Fruit fly (Drosophila melanogaster) whole organism, larva: Measurements from ENCODE around the gene CCDC53.

Experiments used
- noc ChIP-seq: fragments of 200-800 bp; sonication (Bioruptor generic); optimal IDR thresholded peaks from 3 replicates; lab custom pipeline; 2019; ENCODE audit warnings: missing biosample characterization, mild to moderate bottlenecking, missing genetic modification characterization, moderate library complexity

CCDC53 gene

DNA sequence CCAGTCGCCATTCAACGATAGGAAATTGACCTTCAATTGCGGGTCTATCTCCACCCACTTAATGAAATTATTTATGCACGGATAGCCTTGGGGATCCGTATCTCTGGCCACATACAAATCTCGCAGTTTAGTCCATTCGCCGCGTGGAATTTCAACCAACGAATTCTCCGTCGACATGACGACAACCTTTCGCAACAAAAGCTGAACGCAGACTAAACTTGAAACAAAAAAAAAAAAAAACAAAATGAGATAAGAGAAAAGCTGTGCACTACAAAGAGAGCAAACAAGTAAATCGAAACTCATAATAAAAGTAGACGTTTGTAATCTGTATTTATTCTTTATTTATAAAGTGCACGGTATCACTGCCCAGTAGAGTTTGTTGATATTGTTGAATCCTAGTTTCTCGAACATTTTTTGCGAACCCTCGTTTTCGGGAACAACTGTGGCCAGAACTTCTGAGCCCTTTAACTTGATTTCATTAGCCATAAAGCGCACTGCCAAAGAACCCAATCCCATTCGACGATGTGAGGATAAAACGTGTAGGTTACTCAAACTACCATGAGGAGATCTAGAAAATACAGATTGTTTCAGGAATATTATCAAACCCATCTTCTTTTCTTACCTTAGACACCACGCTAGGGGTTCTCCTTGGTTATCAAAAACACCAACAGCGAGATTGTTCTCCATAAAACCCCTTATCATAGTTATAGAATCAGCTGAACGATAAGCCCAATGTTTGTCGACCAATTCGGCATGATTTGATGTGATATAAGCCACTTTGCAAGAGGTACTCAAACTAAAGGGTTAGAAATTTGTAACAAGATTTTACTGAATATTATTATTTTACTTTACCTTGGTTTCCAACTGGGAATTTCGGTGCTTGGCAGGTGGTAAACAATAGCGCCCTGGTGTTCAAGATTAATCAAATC lies 31.4 kb upstream of the CCDC53 start, which contains the start of gene CG12560:
TSS of gene CG12560 (minus strand) at position 195 of the 929 bp plus-strand sequence.
- TF ChIP-seq noc (tag; lab: Kevin White, UChicago): no peak

DNA sequence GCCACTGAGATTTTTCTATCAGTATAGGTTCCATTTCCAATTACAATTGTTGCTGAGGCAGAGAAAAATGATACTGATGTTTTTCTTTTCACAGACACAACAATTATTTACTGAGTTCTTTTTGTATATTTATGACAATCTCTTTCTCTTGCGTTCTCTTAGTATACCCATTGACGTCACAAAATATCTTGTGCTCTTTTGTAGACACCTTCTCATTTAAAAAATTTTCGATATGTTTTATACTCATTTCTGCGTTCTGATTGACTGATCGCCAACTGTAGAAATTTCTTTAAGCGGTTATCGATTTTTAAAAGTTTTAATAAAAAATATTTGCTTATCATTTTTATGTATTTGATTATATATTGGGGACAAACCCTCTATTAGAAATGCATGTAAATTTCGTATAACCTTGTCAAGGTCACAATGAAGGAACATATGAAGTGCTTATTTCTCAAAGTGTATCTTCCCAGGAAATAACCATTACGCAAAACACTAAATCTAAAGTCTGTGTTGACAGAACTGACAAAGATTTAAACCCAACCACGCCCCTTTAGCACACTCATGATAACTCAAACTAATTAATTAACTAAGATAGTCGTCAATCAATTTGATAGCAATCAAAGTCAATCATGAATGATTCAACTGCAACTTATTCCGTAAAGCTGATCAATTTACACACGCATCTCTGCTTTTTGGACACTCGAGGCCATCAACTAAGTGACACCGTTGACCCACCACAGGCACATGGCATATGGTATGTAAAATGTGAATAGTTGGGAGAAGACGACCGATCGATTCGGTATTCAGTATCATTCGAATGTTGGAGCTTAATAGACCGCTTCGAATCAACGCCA lies 30.1 kb upstream of the CCDC53 start, which contains the start of the genes Glyat and Tg:
TSS of gene Glyat (minus strand) at position 51 of the 854 bp plus-strand sequence.
TSS of gene Tg (plus strand) at position 804 of the 854 bp plus-strand sequence.
- no peak for TF ChIP-seq noc (tag; lab: Kevin White, UChicago)

DNA sequence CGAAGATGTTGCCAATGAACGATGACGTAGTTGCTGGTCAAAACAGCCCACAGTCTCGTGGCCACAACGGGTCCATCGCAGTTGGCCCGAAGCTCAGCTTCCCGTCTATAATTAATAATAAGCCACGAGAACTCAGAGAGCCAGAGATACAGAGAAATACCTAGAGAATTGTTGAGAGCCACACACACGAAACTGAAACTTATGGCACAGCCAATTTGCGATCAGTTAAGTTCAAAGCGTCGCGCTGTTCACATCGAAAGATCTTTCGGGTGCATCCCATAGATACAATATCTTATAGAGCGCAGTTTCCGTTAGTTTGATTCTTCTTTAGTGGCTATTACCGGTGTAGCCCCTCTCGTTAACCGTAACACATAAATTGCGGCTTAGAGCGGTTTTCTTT lies 28.4 kb upstream of the CCDC53 start:
- TF ChIP-seq noc (tag; lab: Kevin White, UChicago): no peak

DNA sequence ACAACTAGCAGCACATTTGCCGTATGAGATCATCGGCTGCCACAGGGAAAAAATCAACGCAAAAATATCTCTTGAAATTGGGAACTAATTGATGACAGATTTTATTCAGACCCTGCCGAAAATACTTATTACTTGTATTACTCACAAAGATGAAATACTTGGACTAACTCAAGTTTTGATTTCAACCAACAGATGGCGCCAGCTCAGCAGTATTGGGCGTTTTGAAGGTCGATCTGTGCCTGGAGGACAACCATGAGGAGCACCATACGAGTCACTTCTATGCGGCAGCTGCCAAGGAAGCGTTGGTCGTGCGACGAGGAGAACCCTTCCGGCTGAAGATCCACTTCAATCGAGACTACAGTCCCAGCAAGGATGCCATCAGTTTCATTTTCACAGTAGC lies 16.6 kb upstream of the CCDC53 start:
- no peak for TF ChIP-seq noc (tag; lab: Kevin White, UChicago)

DNA sequence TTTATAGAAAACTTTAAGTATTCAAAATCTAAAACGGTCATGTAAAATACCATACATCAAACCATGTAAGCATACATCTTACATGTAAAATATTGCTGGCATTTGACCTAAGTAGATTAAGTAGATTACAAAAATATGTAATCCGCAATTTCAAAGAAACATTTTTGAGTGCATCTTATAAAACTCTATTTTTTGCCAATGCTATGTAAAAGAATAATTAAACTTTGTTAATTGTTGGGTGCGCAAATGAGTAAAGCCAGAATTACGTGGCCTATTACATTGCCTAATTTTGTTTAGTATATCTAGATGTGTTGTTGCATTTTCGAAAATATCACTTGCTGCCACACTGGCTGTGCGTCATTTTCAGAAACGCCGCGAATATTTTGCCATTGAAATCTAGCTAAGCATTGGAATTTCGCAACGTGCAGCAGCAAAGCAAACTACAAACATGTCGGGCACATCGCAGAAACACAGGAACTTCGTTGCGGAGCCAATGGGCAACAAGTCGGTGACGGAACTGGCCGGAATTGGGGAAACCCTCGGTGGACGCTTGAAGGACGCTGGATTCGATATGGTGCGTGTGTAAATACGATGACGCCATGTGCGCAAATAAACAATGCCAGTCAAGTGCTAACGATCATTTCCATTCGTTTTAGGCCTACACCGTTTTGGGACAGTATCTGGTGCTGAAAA lies 11.6 kb upstream of the CCDC53 start, which contains the start of gene baf:
TSS of gene baf (plus strand) at position 303 of the 693 bp plus-strand sequence.
- TF ChIP-seq noc (tag; lab: Kevin White, UChicago): no peak

DNA sequence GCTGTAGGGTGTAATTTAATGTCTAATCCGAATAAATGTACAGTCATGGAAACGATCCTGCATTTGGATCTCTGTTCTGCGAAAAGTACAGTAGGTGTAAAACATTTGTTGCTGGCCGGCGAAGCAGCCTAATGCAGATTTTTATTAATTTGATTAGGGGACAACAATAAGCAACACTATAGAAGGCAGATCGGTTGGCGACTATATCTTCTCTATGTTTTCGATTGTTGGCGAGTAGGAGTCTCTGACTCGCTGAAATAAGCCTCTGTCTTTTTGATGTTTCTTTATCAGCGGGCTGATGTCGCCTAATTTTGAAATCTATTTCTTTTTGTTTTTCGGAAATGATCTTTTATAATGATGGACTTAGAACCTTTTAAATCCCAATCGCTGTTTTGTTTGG lies 10.8 kb upstream of the CCDC53 start:
- no peak for TF ChIP-seq noc (tag; lab: Kevin White, UChicago)

DNA sequence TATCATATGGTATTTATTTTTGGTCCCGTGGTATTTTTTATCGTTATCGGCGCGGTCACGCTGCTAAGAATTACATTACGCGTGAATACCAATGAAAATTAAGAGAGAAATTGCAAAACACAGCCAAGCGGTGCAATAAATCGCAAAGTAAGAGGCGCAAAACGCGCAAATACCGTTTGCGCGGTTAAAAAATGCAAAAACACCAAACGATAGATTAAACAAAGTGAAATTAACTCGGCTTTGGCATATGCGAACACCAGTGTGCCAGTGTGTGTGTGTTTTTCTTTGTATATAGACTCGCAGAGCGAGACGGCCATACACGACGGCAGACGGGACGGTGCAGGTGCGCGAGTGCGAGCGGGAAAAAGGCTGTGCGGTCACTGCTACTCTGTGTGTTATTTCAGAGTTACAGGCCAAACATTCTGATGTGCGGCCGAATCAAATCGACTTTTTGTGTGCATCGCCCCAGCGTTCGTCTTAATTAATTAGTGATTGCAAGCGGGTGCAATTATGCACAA lies 10.2 kb upstream of the CCDC53 start, which contains the start of gene Cka:
TSS of gene Cka (plus strand) at position 29 of the 518 bp plus-strand sequence.
- TF ChIP-seq noc (tag; lab: Kevin White, UChicago): peak; percentile 11

DNA sequence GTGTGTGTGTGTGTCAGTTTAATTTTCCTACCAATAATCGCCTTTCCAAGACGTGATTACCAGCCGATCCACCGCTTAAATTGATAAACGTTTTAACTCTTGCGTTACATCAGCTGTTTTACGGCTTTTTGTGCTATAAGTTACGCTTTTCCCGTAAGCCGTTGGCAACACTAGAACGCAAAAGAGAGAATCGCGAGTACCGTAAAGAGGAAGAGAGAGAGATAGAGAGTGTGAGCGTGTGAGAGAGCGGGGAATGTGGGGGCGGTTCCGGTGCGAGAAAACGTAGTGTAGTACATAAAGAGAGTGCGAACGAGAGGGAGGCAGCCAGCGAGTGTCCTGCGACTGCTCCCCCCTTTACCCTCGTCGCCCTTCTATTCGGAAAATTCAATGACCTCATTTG lies 9.3 kb upstream of the CCDC53 start:
- TF ChIP-seq noc (tag; lab: Kevin White, UChicago): no peak

DNA sequence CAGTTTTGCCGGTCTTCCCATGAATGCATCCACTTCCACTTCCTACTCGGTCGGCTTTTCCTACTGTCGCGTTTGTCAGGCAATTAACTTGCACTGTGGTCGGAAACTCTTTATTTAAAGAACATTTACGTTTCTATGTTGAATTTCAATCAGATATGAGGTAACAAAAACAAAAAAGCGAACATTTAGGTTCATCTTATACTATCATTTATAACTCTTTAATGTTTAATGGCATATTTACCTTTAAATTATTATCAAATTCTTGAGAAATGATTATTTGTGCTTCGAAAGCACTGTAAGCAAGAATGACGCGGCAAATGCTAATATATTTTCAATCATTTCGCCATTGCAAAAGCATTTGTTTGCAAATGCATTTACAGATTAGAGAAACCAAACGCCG lies 7.2 kb upstream of the CCDC53 start:
- no peak for TF ChIP-seq noc (tag; lab: Kevin White, UChicago)

DNA sequence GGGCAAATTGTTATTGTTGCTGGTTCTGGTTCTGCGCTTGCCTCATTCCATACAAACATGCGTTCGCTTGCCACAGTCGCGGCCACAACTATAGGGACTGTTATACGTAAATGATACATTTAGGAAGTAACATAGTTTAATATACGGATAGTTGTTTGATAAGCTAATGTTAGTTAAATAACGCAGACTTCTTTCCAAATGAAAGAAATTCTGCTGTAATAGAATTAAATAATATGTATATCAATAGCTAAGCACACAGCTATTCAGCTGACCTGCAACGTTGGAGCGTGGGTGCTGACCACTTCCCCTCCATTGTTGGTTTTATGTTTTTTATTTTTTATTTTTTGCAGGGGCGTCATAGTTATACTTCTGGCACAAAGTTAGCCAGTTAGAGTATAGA lies 6.2 kb upstream of the CCDC53 start:
- TF ChIP-seq noc (tag; lab: Kevin White, UChicago): peak; percentile 47

DNA sequence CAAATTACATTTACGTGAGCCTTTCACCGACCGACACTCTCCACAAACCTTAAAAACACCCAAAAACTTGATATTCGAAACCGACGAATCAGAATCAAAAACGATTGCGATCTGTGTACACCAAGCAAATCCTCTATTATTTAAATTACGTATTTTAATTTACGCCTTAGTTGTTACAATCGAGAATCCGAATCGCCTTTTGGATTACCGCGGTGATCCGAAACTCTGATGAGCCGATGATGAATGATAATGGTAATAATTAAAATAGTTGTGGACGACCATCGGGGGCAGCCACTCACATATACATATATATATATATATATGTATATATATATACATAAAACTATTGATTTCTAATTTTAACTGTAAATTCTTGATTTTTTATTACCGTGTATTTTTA lies 1.2 kb upstream of the CCDC53 start, which contains the start of gene CG7367:
TSS of gene CG7367 (minus strand) at position 101 of the 400 bp plus-strand sequence.
- no peak for TF ChIP-seq noc (tag; lab: Kevin White, UChicago)

DNA sequence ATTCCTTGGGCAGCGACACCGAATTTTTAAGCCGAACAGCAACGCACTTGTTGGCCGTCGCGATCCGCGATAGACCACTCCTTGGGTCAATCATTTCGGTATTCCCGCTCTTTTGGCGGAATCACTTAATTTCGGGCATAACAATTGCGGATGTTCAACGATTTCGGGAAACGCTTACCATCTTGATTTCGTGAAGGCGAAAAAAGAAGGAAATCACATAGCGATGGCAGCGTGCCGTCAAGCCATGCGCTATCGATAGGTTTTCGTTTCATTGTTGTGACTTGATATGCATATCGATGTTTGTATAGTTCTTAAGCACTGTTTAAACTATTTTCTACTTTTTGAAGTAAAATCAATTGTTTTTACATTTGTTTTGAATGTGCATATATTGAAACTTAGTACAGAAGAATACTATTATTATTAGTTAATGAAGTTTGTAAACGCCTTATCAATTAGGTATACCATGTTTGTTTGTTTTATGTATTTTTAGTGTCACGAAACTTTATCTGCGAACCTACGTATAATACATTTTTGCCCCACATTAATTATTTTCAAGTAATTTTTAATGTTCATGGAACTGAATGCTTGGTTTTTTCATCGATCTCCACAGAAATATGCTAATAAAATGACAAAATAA lies 1.9 kb downstream of the CCDC53 start, which contains the start of gene RpL36A:
TSS of gene RpL36A (minus strand) at position 265 of the 637 bp plus-strand sequence.
- no peak for TF ChIP-seq noc (tag; lab: Kevin White, UChicago)

DNA sequence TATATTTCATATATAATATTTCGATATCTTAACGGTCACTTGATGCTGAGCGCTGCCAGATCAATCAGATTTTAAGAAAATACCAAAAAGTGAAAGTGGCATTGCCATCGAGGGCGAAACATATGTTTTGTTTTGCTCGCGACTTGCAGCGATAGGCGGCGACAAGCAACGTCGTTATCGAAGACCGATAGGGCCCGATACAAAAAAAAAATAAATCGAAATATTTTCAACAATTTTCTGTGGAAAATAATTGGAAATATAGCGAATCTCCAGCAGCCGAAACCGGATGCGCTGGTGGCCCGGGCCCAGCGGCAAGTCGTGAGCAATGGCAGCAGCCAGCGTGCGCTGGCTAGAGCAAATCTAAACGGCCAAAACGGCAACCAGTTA lies 2.4 kb downstream of the CCDC53 start, which contains the start of gene Megf8:
TSS of gene Megf8 (plus strand) at position 190 of the 387 bp plus-strand sequence.
- TF ChIP-seq noc (tag; lab: Kevin White, UChicago): no peak
